Fruit fly (Drosophila melanogaster): Measurements from ENCODE around the gene CG6980.

DNA sequence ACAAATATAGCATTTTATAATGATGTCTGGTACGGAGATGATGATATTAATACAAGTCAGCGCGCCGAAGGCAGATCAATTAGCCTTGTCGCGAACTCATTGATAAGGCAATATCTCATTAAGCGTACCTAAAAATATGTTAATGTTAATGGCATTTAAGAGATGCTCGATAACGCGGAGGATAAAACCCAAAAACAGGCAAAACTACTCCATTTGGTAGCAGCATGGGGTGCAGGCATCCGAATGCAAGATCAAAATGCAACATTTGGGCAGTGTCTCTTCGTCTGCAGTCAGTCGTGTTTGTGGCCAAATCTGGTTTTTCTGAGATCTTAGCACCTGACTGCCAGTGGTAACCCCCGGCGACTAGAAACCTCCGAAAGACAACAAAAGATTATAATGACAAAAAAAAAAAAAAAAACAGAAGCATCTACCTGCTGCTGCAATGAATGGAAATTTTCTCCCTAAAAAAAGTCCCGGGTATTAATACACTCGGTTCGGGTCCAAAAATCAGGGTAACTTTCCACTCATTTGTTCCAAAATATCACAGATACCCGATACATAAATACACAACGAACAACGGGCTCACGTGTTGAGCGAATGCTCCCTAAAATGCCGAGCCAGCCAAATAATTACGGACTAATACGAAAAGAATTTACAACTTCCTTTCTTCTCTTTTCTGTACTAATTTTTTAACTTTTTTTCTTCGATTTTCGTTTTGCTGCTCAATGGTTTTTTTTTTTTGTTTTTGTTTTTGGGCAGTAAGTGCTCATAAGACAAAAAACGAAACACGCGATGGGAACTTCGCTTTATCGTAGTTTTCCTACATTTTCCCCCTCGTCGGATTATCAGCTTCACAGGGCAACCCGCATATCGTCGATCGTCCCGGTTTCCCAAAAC, 38.8 kb downstream of the CG6980 start:
- TF ChIP-seq CG7839 (tag; optimal IDR thresholded peaks at IDR 0.05) (no peak), her (GFP tag; optimal IDR thresholded peaks at IDR 0.05) (no peak), lmd (GFP tag; IDR thresholded peaks at IDR 0.05) (no peak), Ets65A (GFP tag) (no peak), CG11723 (GFP tag; optimal IDR thresholded peaks at IDR 0.05) (no peak), CG18599 (GFP tag; optimal IDR thresholded peaks at IDR 0.05) (no peak), Antp (GFP tag; optimal IDR thresholded peaks at IDR 0.05) (no peak), Mad (GFP tag; optimal IDR thresholded peaks at IDR 0.05) (no peak), Kr (GFP tag; optimal IDR thresholded peaks at IDR 0.05) (no peak), CG3726 (GFP tag; IDR thresholded peaks at IDR 0.05) (no peak)

All from whole organism, embryonic.